Fruit fly (Drosophila melanogaster) whole organism: ENCODE data around the gene CG44005.

Experiments used
- CG8478 ChIP-seq: fragments of >200 bp; optimal IDR thresholded peaks from 2 replicates; lab custom pipeline; 2018; ENCODE audit warnings: inconsistent platforms
- Dll ChIP-seq: fragments of >200 bp; optimal IDR thresholded peaks from 2 replicates; lab custom pipeline; 2017
- EcR ChIP-seq, 2 experiments: fragments of >200 bp; optimal IDR thresholded peaks; 2 replicates each; lab custom pipeline; 2017; ENCODE audit warnings: missing biosample characterization in 2 of 2, missing genetic modification characterization in 2 of 2, missing genetic modification reagents in 2 of 2
- pan ChIP-seq: fragments of >200 bp; optimal IDR thresholded peaks from 2 replicates; lab custom pipeline; 2017
- psq ChIP-seq: fragments of >200 bp; optimal IDR thresholded peaks from 2 replicates; lab custom pipeline; 2017
- usp ChIP-seq: fragments of >200 bp; optimal IDR thresholded peaks from 2 replicates; lab custom pipeline; 2017; ENCODE audit warnings: missing biosample characterization, missing genetic modification characterization, mixed read lengths

- TF ChIP-seq EcR (GFP tag; optimal IDR thresholded peaks at IDR 0.05; lab: Kevin White, UChicago) (no peak), psq (lab: Kevin White, UChicago) (no peak), pan (lab: Kevin White, UChicago) (no peak), usp (GFP tag; lab: Kevin White, UChicago) (no peak), Dll (no peak), CG8478 (lab: Kevin White, UChicago) (no peak)
Measured at dm6 chr3L:18101421-18101996, 29.6 kb upstream of the CG44005 start.
